Fruit fly (Drosophila melanogaster): ENCODE data around the gene CG1492.

DNA sequence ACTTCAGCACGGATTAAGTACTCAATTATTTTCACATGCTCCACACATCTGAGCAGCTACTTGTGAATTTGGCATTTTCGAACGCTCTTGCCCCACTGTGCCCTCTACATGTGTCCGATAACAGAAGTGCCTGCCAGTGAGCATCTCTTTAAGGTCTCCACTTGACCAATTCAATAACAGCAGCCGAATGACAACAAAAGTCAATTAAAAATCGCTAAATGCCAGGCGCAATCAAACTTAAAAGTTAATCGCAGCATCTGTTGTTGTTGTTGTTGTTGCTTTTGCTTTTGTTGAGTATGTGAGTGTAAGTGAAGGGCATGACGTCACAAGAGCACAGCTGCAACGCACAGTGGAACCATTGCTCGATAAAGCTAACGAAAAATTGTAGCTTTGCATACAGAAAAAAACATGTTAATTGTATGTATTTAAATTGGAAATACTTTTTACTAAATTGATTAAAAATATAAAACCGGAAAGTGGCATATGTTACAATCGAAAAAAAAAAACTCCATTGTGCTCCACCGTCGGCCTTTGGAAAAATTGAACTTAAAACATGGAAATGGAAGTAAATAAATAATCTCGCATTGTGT, 2.9 kb upstream of the CG1492 start:
- TF ChIP-seq CG8478 (optimal IDR thresholded peaks at IDR 0.05) (no peak), CTCF (optimal IDR thresholded peaks at IDR 0.05) (no peak)
